Worm (Caenorhabditis elegans): Measurements from ENCODE around the gene C52E2.3.

C52E2.3 gene

DNA sequence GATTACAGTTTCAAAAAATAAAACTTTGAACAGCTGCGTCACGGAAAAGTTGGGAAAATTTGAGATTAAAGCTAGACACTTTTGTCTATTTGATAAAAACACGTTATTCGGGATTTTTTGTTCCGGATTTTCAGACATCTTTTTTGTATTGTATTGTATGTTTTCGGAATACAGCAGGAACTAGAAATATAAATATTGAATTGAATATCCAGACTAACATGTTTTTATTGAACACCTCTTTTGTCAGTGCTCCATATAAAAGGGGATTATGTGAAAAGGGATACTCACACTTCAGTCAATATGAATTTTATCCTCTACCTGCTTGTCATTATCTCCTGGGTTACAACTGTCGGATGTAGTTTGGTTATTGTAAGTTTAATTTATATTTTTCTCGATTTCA lies 42.9 kb downstream of the C52E2.3 start, which contains the start of gene C16C4.1:
TSS of gene C16C4.1 (plus strand) at position 301 of the 400 bp plus-strand sequence.
- TF ChIP-seq flt-1 (GFP tag; IDR thresholded peaks at IDR 0.05) (no peak), B0310.2 (tag; optimal IDR thresholded peaks at IDR 0.05) (no peak), sea-1 (GFP tag; conservative IDR thresholded peaks at IDR 0.05) (no peak), pes-1 (GFP tag; IDR thresholded peaks at IDR 0.05) (no peak), aly-1 (tag; optimal IDR thresholded peaks at IDR 0.05) (no peak), scrt-1 (GFP tag; IDR thresholded peaks at IDR 0.05) (no peak), ets-7 (tag; optimal IDR thresholded peaks at IDR 0.05) (no peak), ama-1 (optimal IDR thresholded peaks at IDR 0.05) (no peak), F13C5.2 (tag; optimal IDR thresholded peaks at IDR 0.05) (no peak), tbx-37 (GFP tag; conservative IDR thresholded peaks at IDR 0.05) (no peak), hmbx-1 (tag; optimal IDR thresholded peaks at IDR 0.05) (no peak), tbx-11 (GFP tag; IDR thresholded peaks at IDR 0.05) (no peak)

DNA sequence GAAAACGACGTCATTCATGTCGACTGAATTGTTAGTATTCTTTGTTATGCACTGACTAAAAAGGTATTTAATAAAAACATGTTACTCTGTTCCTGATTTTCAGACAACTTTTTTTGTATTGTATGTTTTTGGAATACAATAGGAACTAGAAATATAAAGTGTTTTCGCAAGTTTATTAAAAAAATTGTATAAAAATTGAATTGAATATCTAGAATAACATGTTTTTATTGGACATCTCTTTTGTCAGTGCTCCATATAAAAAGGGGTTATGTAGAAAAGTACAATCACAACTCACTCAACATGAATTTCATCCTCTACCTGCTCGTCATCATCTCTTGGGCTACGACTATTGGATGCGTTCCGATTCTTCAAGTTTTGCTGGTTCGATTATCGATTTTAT lies 44.2 kb downstream of the C52E2.3 start, which contains the start of gene C46F9.5:
TSS of gene C46F9.5 (plus strand) at position 301 of the 400 bp plus-strand sequence.
- TF ChIP-seq pes-1 (GFP tag; IDR thresholded peaks at IDR 0.05), result no peak
- TF ChIP-seq hmbx-1 (tag; optimal IDR thresholded peaks at IDR 0.05), result no peak
- no peak for TF ChIP-seq scrt-1 (GFP tag; IDR thresholded peaks at IDR 0.05)
- TF ChIP-seq ama-1 (optimal IDR thresholded peaks at IDR 0.05), result no peak
- no peak for TF ChIP-seq hmg-4 (GFP tag; optimal IDR thresholded peaks at IDR 0.05)
- TF ChIP-seq aly-1 (tag; optimal IDR thresholded peaks at IDR 0.05), result no peak
- TF ChIP-seq B0310.2 (tag; optimal IDR thresholded peaks at IDR 0.05), result no peak
- no peak for TF ChIP-seq ceh-36 (tag; optimal IDR thresholded peaks at IDR 0.05)
- TF ChIP-seq sea-1 (GFP tag; conservative IDR thresholded peaks at IDR 0.05), result no peak
- no peak for TF ChIP-seq tbx-37 (GFP tag; conservative IDR thresholded peaks at IDR 0.05)
- TF ChIP-seq tra-4 (tag; optimal IDR thresholded peaks at IDR 0.05), result no peak
- no peak for TF ChIP-seq tbx-11 (GFP tag; IDR thresholded peaks at IDR 0.05)
- TF ChIP-seq hnd-1 (tag; optimal IDR thresholded peaks at IDR 0.05), result no peak
- no peak for TF ChIP-seq ceh-13 (GFP tag; optimal IDR thresholded peaks at IDR 0.05)
- no peak for TF ChIP-seq ets-7 (tag; optimal IDR thresholded peaks at IDR 0.05)
- no peak for TF ChIP-seq F13C5.2 (tag; optimal IDR thresholded peaks at IDR 0.05)
- TF ChIP-seq flt-1 (GFP tag; IDR thresholded peaks at IDR 0.05), result no peak

DNA sequence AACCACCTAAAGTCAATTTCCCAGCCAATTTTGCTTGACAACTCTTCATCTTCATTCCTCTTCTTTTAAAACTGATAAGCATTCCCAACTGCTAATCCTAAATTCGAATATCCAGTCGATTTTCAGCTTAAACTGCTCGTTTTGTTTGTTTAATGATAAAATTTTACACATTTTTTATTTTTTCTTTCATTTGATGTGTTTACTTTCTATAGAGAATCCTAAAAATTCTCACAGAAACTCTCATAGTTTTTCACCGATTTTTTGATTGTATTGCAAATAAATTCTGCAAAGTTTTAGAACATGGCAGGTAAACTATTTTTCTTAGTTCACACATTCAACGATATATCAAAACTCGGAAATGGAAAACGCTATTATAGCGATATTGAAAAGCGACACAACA lies 44.7 kb downstream of the C52E2.3 start, which contains the start of gene math-25:
TSS of gene math-25 (plus strand) at position 301 of the 400 bp plus-strand sequence.
- no peak for TF ChIP-seq flt-1 (GFP tag; IDR thresholded peaks at IDR 0.05)
- no peak for TF ChIP-seq ceh-13 (GFP tag; optimal IDR thresholded peaks at IDR 0.05)
- no peak for TF ChIP-seq hmbx-1 (tag; optimal IDR thresholded peaks at IDR 0.05)
- TF ChIP-seq B0310.2 (tag; optimal IDR thresholded peaks at IDR 0.05), result no peak
- no peak for TF ChIP-seq tbx-11 (GFP tag; IDR thresholded peaks at IDR 0.05)
- no peak for TF ChIP-seq aly-1 (tag; optimal IDR thresholded peaks at IDR 0.05)
- no peak for TF ChIP-seq sea-1 (GFP tag; conservative IDR thresholded peaks at IDR 0.05)
- no peak for TF ChIP-seq ama-1 (optimal IDR thresholded peaks at IDR 0.05)
- no peak for TF ChIP-seq F13C5.2 (tag; optimal IDR thresholded peaks at IDR 0.05)
- TF ChIP-seq pes-1 (GFP tag; IDR thresholded peaks at IDR 0.05), result no peak
- TF ChIP-seq tra-4 (tag; optimal IDR thresholded peaks at IDR 0.05), result no peak
- no peak for TF ChIP-seq hnd-1 (tag; optimal IDR thresholded peaks at IDR 0.05)
- TF ChIP-seq ets-7 (tag; optimal IDR thresholded peaks at IDR 0.05), result no peak
- no peak for TF ChIP-seq tbx-37 (GFP tag; conservative IDR thresholded peaks at IDR 0.05)
- TF ChIP-seq scrt-1 (GFP tag; IDR thresholded peaks at IDR 0.05), result no peak
- TF ChIP-seq ceh-36 (tag; optimal IDR thresholded peaks at IDR 0.05), result no peak
- TF ChIP-seq hmg-4 (GFP tag; optimal IDR thresholded peaks at IDR 0.05), result no peak

ce11 chrII:1897936-1898335 lies 46.9 kb downstream of the C52E2.3 start, which contains the start of gene C46F9.6:
C46F9.6 (plus strand) TSS chrII:1898236.
- TF ChIP-seq ama-1 (optimal IDR thresholded peaks at IDR 0.05), result no peak
- TF ChIP-seq scrt-1 (GFP tag; IDR thresholded peaks at IDR 0.05), result no peak
- no peak for TF ChIP-seq ets-7 (tag; optimal IDR thresholded peaks at IDR 0.05)
- no peak for TF ChIP-seq hmg-4 (GFP tag; optimal IDR thresholded peaks at IDR 0.05)
- TF ChIP-seq tra-4 (tag; optimal IDR thresholded peaks at IDR 0.05), result no peak
- no peak for TF ChIP-seq sea-1 (GFP tag; conservative IDR thresholded peaks at IDR 0.05)
- no peak for TF ChIP-seq tbx-37 (GFP tag; conservative IDR thresholded peaks at IDR 0.05)
- no peak for TF ChIP-seq ceh-36 (tag; optimal IDR thresholded peaks at IDR 0.05)
- no peak for TF ChIP-seq hmbx-1 (tag; optimal IDR thresholded peaks at IDR 0.05)
- TF ChIP-seq aly-1 (tag; optimal IDR thresholded peaks at IDR 0.05), result no peak
- no peak for TF ChIP-seq hnd-1 (tag; optimal IDR thresholded peaks at IDR 0.05)
- TF ChIP-seq ceh-13 (GFP tag; optimal IDR thresholded peaks at IDR 0.05), result no peak
- no peak for TF ChIP-seq tbx-11 (GFP tag; IDR thresholded peaks at IDR 0.05)
- no peak for TF ChIP-seq F13C5.2 (tag; optimal IDR thresholded peaks at IDR 0.05)
- TF ChIP-seq pes-1 (GFP tag; IDR thresholded peaks at IDR 0.05), result no peak
- TF ChIP-seq B0310.2 (tag; optimal IDR thresholded peaks at IDR 0.05), result no peak

DNA sequence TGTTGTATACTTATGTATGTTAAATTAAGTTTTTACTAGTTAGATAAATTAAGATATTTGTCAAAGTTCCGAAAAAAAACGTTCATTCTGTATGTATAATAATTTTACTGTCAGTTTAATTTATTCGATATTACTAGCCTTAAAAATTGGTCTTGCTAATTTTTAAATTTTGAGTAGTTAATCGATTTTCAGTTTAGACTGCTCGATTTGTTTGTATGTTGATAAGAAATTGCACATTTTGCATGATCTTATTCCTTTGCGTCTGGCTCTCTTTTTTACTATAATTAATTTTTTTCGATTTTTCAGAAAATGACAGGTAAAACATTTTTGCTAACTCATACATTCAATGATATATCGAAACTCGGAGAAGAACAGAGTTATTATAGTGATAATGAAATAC lies 48.9 kb downstream of the C52E2.3 start, which contains the start of gene math-24:
TSS of gene math-24 (plus strand) at position 301 of the 400 bp plus-strand sequence.
- TF ChIP-seq flt-1 (GFP tag; IDR thresholded peaks at IDR 0.05) (no peak), B0310.2 (tag; optimal IDR thresholded peaks at IDR 0.05) (no peak), tbx-11 (GFP tag; IDR thresholded peaks at IDR 0.05) (no peak), ets-7 (tag; optimal IDR thresholded peaks at IDR 0.05) (no peak), pes-1 (GFP tag; IDR thresholded peaks at IDR 0.05) (no peak), aly-1 (tag; optimal IDR thresholded peaks at IDR 0.05) (no peak), ceh-36 (tag; optimal IDR thresholded peaks at IDR 0.05) (no peak)

DNA sequence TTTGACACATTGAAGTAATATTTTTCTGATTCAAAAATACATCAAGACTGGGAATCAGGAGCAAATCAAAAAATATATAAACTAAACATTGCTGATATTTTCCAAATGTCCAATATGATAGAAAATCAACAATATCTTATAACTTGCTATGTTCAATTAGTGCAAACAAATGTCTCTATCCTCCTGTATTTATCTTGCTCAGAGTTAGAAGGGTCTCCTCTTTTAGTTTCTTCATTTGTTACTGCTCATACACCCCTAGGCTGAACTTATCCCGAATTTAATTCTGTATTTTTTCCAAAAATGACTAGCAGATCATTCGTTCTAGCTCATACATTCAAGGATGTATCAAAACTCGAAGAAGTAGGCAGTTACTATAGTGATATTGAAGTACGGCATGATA lies 50.9 kb downstream of the C52E2.3 start, which contains the start of gene math-23:
TSS of gene math-23 (plus strand) at position 301 of the 400 bp plus-strand sequence.
- TF ChIP-seq sea-1 (GFP tag; conservative IDR thresholded peaks at IDR 0.05) (no peak), ama-1 (optimal IDR thresholded peaks at IDR 0.05) (no peak), tbx-11 (GFP tag; IDR thresholded peaks at IDR 0.05) (no peak), scrt-1 (GFP tag; IDR thresholded peaks at IDR 0.05) (no peak), tbx-37 (GFP tag; conservative IDR thresholded peaks at IDR 0.05) (no peak), hmg-4 (GFP tag; optimal IDR thresholded peaks at IDR 0.05) (no peak), tra-4 (tag; optimal IDR thresholded peaks at IDR 0.05) (no peak), B0310.2 (tag; optimal IDR thresholded peaks at IDR 0.05) (no peak), aly-1 (tag; optimal IDR thresholded peaks at IDR 0.05) (no peak), ets-7 (tag; optimal IDR thresholded peaks at IDR 0.05) (no peak), F13C5.2 (tag; optimal IDR thresholded peaks at IDR 0.05) (no peak), flt-1 (GFP tag; IDR thresholded peaks at IDR 0.05) (no peak), ceh-13 (GFP tag; optimal IDR thresholded peaks at IDR 0.05) (no peak), ceh-36 (tag; optimal IDR thresholded peaks at IDR 0.05) (no peak), hmbx-1 (tag; optimal IDR thresholded peaks at IDR 0.05) (no peak), pes-1 (GFP tag; IDR thresholded peaks at IDR 0.05) (no peak)

Measured in whole organism, early embryonic.